Fruit fly (Drosophila melanogaster) whole organism, adult: ENCODE data around the gene 5-HT2A.

Source experiments
- CG11617 ChIP-seq: fragments of 200-800 bp; sonication (Bioruptor generic); optimal IDR thresholded peaks from 2 replicates; lab custom pipeline; 2017; ENCODE audit warnings: mild to moderate bottlenecking, missing biosample characterization, missing genetic modification reagents, missing genetic modification characterization
- CG12768 ChIP-seq: fragments of 200-800 bp; sonication (Bioruptor generic); optimal IDR thresholded peaks from 2 replicates; lab custom pipeline; 2017; ENCODE audit warnings: missing biosample characterization, missing genetic modification characterization, mild to moderate bottlenecking, moderate library complexity, missing genetic modification reagents
- CG33017 ChIP-seq: fragments of 200-800 bp; sonication (Bioruptor generic); optimal IDR thresholded peaks from 2 replicates; lab custom pipeline; 2018; ENCODE audit warnings: missing biosample characterization, mild to moderate bottlenecking, missing genetic modification characterization, moderate library complexity
- CG7045 ChIP-seq: fragments of 200-800 bp; sonication (Bioruptor generic); optimal IDR thresholded peaks from 2 replicates; lab custom pipeline; 2017; ENCODE audit warnings: missing biosample characterization, mild to moderate bottlenecking, missing genetic modification characterization
- CG7101 ChIP-seq: fragments of 200-800 bp; sonication (Bioruptor generic); optimal IDR thresholded peaks from 2 replicates; lab custom pipeline; 2018; ENCODE audit warnings: missing biosample characterization, mild to moderate bottlenecking, missing genetic modification characterization, moderate library complexity
- Clk ChIP-seq: fragments of 200-800 bp; sonication (Bioruptor generic); optimal IDR thresholded peaks from 2 replicates; lab custom pipeline; 2017; ENCODE audit warnings: missing biosample characterization, missing genetic modification characterization
- Crg-1 ChIP-seq: fragments of 200-800 bp; sonication (Bioruptor generic); optimal IDR thresholded peaks from 2 replicates; lab custom pipeline; 2016; ENCODE audit warnings: missing biosample characterization, missing genetic modification characterization
- cnc ChIP-seq, 2 experiments: fragments of >200 bp; optimal IDR thresholded peaks; 2 replicates each; lab custom pipeline; 2017
- kay ChIP-seq: fragments of 200-800 bp; sonication (Bioruptor generic); peaks from one replicate; lab custom pipeline; 2016; ENCODE audit warnings: missing biosample characterization, missing genetic modification characterization, borderline replicate concordance
- tj ChIP-seq: fragments of 200-800 bp; sonication (Bioruptor generic); optimal IDR thresholded peaks from 3 replicates; lab custom pipeline; 2017; ENCODE audit warnings: missing biosample characterization, mild to moderate bottlenecking, missing genetic modification characterization, moderate library complexity
- toe ChIP-seq: fragments of 200-800 bp; sonication (Bioruptor generic); optimal IDR thresholded peaks from 2 replicates; lab custom pipeline; 2016; ENCODE audit warnings: missing biosample characterization, missing genetic modification characterization

dm6 chr3R:4612570-4612969 lies at the start of gene 5-HT2A:
- TF ChIP-seq Clk (GFP tag; lab: Kevin White, UChicago), result no peak
- TF ChIP-seq CG11617 (GFP tag; lab: Kevin White, UChicago), result no peak
- TF ChIP-seq tj, result no peak
- no peak for TF ChIP-seq kay
- TF ChIP-seq cnc (optimal IDR thresholded peaks at IDR 0.05; lab: Kevin White, UChicago), result no peak
- no peak for TF ChIP-seq CG7101 (tag; lab: Kevin White, UChicago)
- no peak for TF ChIP-seq CG7045 (GFP tag; lab: Kevin White, UChicago)
- TF ChIP-seq CG33017 (tag; lab: Kevin White, UChicago), result no peak
- TF ChIP-seq Crg-1 (GFP tag; lab: Kevin White, UChicago), result no peak
- no peak for TF ChIP-seq toe (GFP tag; lab: Kevin White, UChicago)
- no peak for TF ChIP-seq CG12768 (GFP tag; lab: Kevin White, UChicago)
